Worm (Caenorhabditis elegans): ENCODE data around the gene ttr-50.

Gene ttr-50

DNA sequence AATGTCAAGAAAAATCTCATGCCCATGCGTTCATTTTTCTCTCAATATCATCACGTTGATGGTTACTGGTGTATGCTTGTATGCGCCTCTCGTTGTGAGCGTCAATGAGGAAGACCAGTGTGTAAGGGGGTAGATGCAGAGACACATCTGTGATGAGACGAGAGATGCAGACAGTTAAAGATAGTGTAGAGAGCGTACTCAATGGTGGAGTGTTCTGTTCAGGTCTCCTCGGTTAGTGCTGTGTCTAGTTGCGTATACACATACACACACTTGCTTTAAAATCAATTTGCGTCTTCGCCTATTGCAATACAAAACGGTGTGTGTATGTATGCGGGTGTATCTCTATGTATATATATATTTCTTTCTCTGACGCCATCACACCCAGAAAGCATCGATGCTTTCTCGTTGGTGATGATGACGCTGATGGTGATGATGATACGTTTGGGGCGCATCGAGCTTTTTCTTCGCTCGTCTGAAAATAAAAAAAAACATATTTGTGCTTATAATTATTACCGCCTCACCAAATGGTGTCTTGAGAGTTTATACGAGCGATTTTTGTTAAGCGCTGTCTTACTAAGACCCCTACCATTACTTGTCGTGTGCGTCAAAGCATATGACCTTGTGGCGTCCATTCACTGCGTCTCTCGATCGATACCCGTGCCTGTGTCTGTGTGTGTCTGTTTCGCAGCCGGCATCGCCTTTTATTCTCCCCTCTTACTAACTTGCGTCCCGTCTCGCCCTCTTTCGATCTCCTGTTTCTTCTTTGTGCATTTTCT is 47.2 kb downstream of the ttr-50 start, which contains the start of gene F40F11.3 (continued):
- TF ChIP-seq Y5F2A.4 (GFP tag; optimal IDR thresholded peaks at IDR 0.05), result no peak
- TF ChIP-seq pha-4 (GFP tag; IDR thresholded peaks at IDR 0.05), result peak; percentile 30; the same call in 1 of the 2 replicates
- peak; percentile 62 for TF ChIP-seq pha-4 (tag; optimal IDR thresholded peaks at IDR 0.05)
- no peak for TF ChIP-seq ceh-82 (tag; optimal IDR thresholded peaks at IDR 0.05)
- TF ChIP-seq F37D6.2 (tag; optimal IDR thresholded peaks at IDR 0.05), result peak; percentile 68
- TF ChIP-seq dmd-6 (GFP tag; IDR thresholded peaks at IDR 0.05), result peak; percentile 76
- TF ChIP-seq R02D3.7 (tag; optimal IDR thresholded peaks at IDR 0.05), result no peak
- peak; percentile 74 for TF ChIP-seq T26A8.4 (GFP tag; IDR thresholded peaks at IDR 0.05)
- peak; percentile 38 for TF ChIP-seq nhr-25 (tag; optimal IDR thresholded peaks at IDR 0.05; ENCODE audit: borderline replicate concordance, insufficient read depth)
- TF ChIP-seq gei-8 (GFP tag; optimal IDR thresholded peaks at IDR 0.05), result peak; percentile 59
- no peak for TF ChIP-seq mxl-2 (GFP tag; conservative IDR thresholded peaks at IDR 0.05)
- TF ChIP-seq unc-39 (tag; optimal IDR thresholded peaks at IDR 0.05), result no peak
- TF ChIP-seq aha-1 (tag), result peak; percentile 96
- TF ChIP-seq spr-1 (tag; optimal IDR thresholded peaks at IDR 0.05), result peak; percentile 55
- peak; percentile 33; the same call in 1 of the 2 replicates for TF ChIP-seq dmd-9 (GFP tag; IDR thresholded peaks at IDR 0.05)
- no peak for TF ChIP-seq F26F4.8 (GFP tag; conservative IDR thresholded peaks at IDR 0.05)
- peak; percentile 8 for TF ChIP-seq pqm-1 (tag; optimal IDR thresholded peaks at IDR 0.05)
- TF ChIP-seq lin-38 (GFP tag; IDR thresholded peaks at IDR 0.05), result peak; percentile 67
- TF ChIP-seq ctbp-1 (GFP tag; IDR thresholded peaks at IDR 0.05), result peak; percentile 74
- no peak; the same call in 1 of the 2 replicates for TF ChIP-seq mdt-29 (GFP tag; IDR thresholded peaks at IDR 0.05)
- no peak for TF ChIP-seq Y48G9A.11 (GFP tag; IDR thresholded peaks at IDR 0.05)
- peak; percentile 56 for TF ChIP-seq ces-1 (GFP tag; optimal IDR thresholded peaks at IDR 0.05)
- TF ChIP-seq skn-1 (tag; optimal IDR thresholded peaks at IDR 0.05), result no peak
- peak; percentile 81 for TF ChIP-seq fkh-10 (GFP tag; optimal IDR thresholded peaks at IDR 0.05)
- peak; percentile 57 for TF ChIP-seq dpl-1 (GFP tag; optimal IDR thresholded peaks at IDR 0.05)
- no peak for TF ChIP-seq ztf-11 (tag; optimal IDR thresholded peaks at IDR 0.05)
- peak; percentile 15 to 75 for TF ChIP-seq hif-1 (tag; optimal IDR thresholded peaks at IDR 0.05)
- peak; percentile 95 for TF ChIP-seq hlh-11 (tag; optimal IDR thresholded peaks at IDR 0.05)
- no peak for TF ChIP-seq lin-39 (tag; optimal IDR thresholded peaks at IDR 0.05)
- TF ChIP-seq lin-15B (tag; optimal IDR thresholded peaks at IDR 0.05), result no peak
- TF ChIP-seq T20F7.1 (GFP tag; optimal IDR thresholded peaks at IDR 0.05), result peak; percentile 79
- TF ChIP-seq F49E8.2 (tag; optimal IDR thresholded peaks at IDR 0.05; ENCODE audit: borderline replicate concordance), result no peak
- peak; percentile 65; the same call in 1 of the 2 replicates for TF ChIP-seq ZK337.2 (GFP tag; IDR thresholded peaks at IDR 0.05)
- no peak for TF ChIP-seq sdz-12 (GFP tag; optimal IDR thresholded peaks at IDR 0.05)
- no peak for TF ChIP-seq vab-7 (GFP tag; IDR thresholded peaks at IDR 0.05)

DNA sequence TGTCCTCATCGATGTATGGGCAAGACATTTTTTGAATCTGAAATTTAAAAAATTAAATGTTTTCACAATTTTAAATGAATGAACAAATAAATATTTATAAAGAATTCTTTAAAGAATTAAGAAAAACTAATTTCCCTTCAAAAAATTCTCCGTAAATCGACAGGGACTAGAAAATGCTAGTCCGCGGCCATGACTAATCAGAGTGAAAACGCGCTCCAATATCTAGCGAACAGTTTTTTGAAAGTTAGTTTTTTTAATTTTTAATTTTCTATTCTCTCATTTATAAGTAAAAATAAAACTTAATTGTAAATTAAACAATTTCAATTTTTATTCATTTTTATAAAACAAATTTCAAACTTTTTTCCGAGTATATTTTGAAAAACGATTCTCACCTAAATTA is 48.0 kb downstream of the ttr-50 start:
- no peak for TF ChIP-seq tra-1 (GFP tag; IDR thresholded peaks at IDR 0.05)
- peak; percentile 31 for TF ChIP-seq duxl-1 (tag; optimal IDR thresholded peaks at IDR 0.05; ENCODE audit: poor library complexity)
- TF ChIP-seq lin-1 (GFP tag; IDR thresholded peaks at IDR 0.05), result 0 out of 2 replicates have a peak, but pooled peaks have one; percentile 25
- no peak for TF ChIP-seq ztf-11 (tag; optimal IDR thresholded peaks at IDR 0.05)
- TF ChIP-seq zip-2 (tag; optimal IDR thresholded peaks at IDR 0.05), result no peak
- no peak for TF ChIP-seq gei-8 (GFP tag; optimal IDR thresholded peaks at IDR 0.05)
- TF ChIP-seq daf-16 (GFP tag; optimal IDR thresholded peaks at IDR 0.05), result no peak
- peak; percentile 19 for TF ChIP-seq daf-16 (tag; optimal IDR thresholded peaks at IDR 0.05)
- no peak for TF ChIP-seq lin-15B (tag; optimal IDR thresholded peaks at IDR 0.05)
- no peak for TF ChIP-seq dmd-6 (GFP tag; IDR thresholded peaks at IDR 0.05)
- no peak for TF ChIP-seq zip-11 (GFP tag; IDR thresholded peaks at IDR 0.05)
- TF ChIP-seq mes-2 (tag; optimal IDR thresholded peaks at IDR 0.05; ENCODE audit: poor library complexity, severe bottlenecking), result peak; percentile 95
- peak; percentile 29 for TF ChIP-seq dpl-1 (GFP tag; optimal IDR thresholded peaks at IDR 0.05)
- no peak for TF ChIP-seq ztf-7 (tag; optimal IDR thresholded peaks at IDR 0.05)
- TF ChIP-seq aha-1 (tag), result no peak
- 0 out of 2 replicates have a peak, but pooled peaks have one; percentile 41 for TF ChIP-seq snpc-1.2 (GFP tag; IDR thresholded peaks at IDR 0.05)
- TF ChIP-seq rbr-2 (tag; optimal IDR thresholded peaks at IDR 0.05), result no peak
- TF ChIP-seq ceh-20 (GFP tag; IDR thresholded peaks at IDR 0.05), result 0 out of 2 replicates have a peak, but pooled peaks have one; percentile 14
- no peak for TF ChIP-seq lin-13 (GFP tag; optimal IDR thresholded peaks at IDR 0.05)
- no peak for TF ChIP-seq ama-1 (optimal IDR thresholded peaks at IDR 0.05)
- TF ChIP-seq R02D3.7 (tag; optimal IDR thresholded peaks at IDR 0.05), result no peak
- no peak for TF ChIP-seq sdz-12 (GFP tag; optimal IDR thresholded peaks at IDR 0.05)

Data from whole organism, L4 larva.